Fruit fly (Drosophila melanogaster): ENCODE measurements around the gene Elo68beta.
A peak's percentile ranks its signal among the peaks of the same experiment; 100 is the strongest.

Gene Elo68beta

dm6 chr3L:11093046-11093520 lies 8.4 kb downstream of the Elo68beta start, which contains the start of gene JIL-1 (continued):
- peak; percentile 52 for TF ChIP-seq NC2β (GFP tag; optimal IDR thresholded peaks at IDR 0.05)
- no peak for TF ChIP-seq CG3065 (GFP tag; optimal IDR thresholded peaks at IDR 0.05)
- peak; percentile 55 for TF ChIP-seq zen (tag; optimal IDR thresholded peaks at IDR 0.05)
- peak; percentile 91 for TF ChIP-seq CG6791 (GFP tag; IDR thresholded peaks at IDR 0.05; ENCODE audit: partially characterized antibody)
- TF ChIP-seq NC2α (GFP tag; optimal IDR thresholded peaks at IDR 0.05) = no peak
- peak; percentile 73 for TF ChIP-seq tna (GFP tag; IDR thresholded peaks at IDR 0.05; ENCODE audit: partially characterized antibody)
- TF ChIP-seq Scr (GFP tag; IDR thresholded peaks at IDR 0.05; ENCODE audit: partially characterized antibody) = peak; percentile 88
- no peak for TF ChIP-seq MTF-1 (GFP tag; optimal IDR thresholded peaks at IDR 0.05; ENCODE audit: borderline replicate concordance)
- peak; percentile 31 for TF ChIP-seq CG13894 (tag; optimal IDR thresholded peaks at IDR 0.05)
- TF ChIP-seq CG17568 (GFP tag; optimal IDR thresholded peaks at IDR 0.05) = peak; percentile 25
- TF ChIP-seq insv (GFP tag; optimal IDR thresholded peaks at IDR 0.05) = no peak
- peak; percentile 48 for TF ChIP-seq gro (GFP tag; optimal IDR thresholded peaks at IDR 0.05)
- no peak for TF ChIP-seq CTCF (GFP tag; optimal IDR thresholded peaks at IDR 0.05)
- no peak for TF ChIP-seq Ravus (GFP tag; IDR thresholded peaks at IDR 0.05)
- TF ChIP-seq CrebB (tag; optimal IDR thresholded peaks at IDR 0.05) = no peak
- peak; percentile 72 for TF ChIP-seq NfI (GFP tag; optimal IDR thresholded peaks at IDR 0.05)
- no peak for TF ChIP-seq dm (GFP tag; optimal IDR thresholded peaks at IDR 0.05)
- TF ChIP-seq HLH3B (GFP tag; IDR thresholded peaks at IDR 0.05) = peak; percentile 35; the same call in 1 of the 2 replicates
- no peak for TF ChIP-seq bigmax (GFP tag; optimal IDR thresholded peaks at IDR 0.05)
- peak; percentile 77 for TF ChIP-seq vnd (GFP tag; IDR thresholded peaks at IDR 0.05; ENCODE audit: partially characterized antibody)
- peak; percentile 65 for TF ChIP-seq Dek (tag; optimal IDR thresholded peaks at IDR 0.05)
- peak; percentile 28 for TF ChIP-seq abd-A (tag; optimal IDR thresholded peaks at IDR 0.05)
- TF ChIP-seq fd102C (GFP tag; optimal IDR thresholded peaks at IDR 0.05) = no peak
- peak; percentile 43 for TF ChIP-seq PHDP (tag; optimal IDR thresholded peaks at IDR 0.05)
- TF ChIP-seq ara (GFP tag; IDR thresholded peaks at IDR 0.05) = peak; percentile 68; the same call in 1 of the 2 replicates
- 0 out of 2 replicates have a peak, but pooled peaks have one; percentile 31 for TF ChIP-seq CG43689 (GFP tag; IDR thresholded peaks at IDR 0.05)
- TF ChIP-seq CG42726 (GFP tag; IDR thresholded peaks at IDR 0.05; ENCODE audit: partially characterized antibody) = peak; percentile 87
- TF ChIP-seq mld (GFP tag; IDR thresholded peaks at IDR 0.05; ENCODE audit: partially characterized antibody) = peak; percentile 79
- peak; percentile 57 for TF ChIP-seq cas (GFP tag; IDR thresholded peaks at IDR 0.05)
- no peak for TF ChIP-seq gfzf (GFP tag; optimal IDR thresholded peaks at IDR 0.05)
- peak; percentile 76 for TF ChIP-seq tgo (GFP tag; IDR thresholded peaks at IDR 0.05)
- TF ChIP-seq grn (GFP tag; optimal IDR thresholded peaks at IDR 0.05) = no peak
- peak; percentile 39 for TF ChIP-seq CG15601 (tag; optimal IDR thresholded peaks at IDR 0.05)
- TF ChIP-seq Taf1 (GFP tag; IDR thresholded peaks at IDR 0.05) = peak; percentile 45; the same call in 1 of the 2 replicates
- TF ChIP-seq CG13296 (GFP tag; optimal IDR thresholded peaks at IDR 0.05) = peak; percentile 47
- peak; percentile 89 for TF ChIP-seq BEAF-32 (GFP tag; optimal IDR thresholded peaks at IDR 0.05)
- peak; percentile 1 to 59 for TF ChIP-seq Pdp1 (GFP tag; optimal IDR thresholded peaks at IDR 0.05)
- peak; percentile 66 for TF ChIP-seq grau (tag; optimal IDR thresholded peaks at IDR 0.05)
- TF ChIP-seq Hr51 (GFP tag; optimal IDR thresholded peaks at IDR 0.05) = peak; percentile 41 to 50
- TF ChIP-seq CG17359 (tag; optimal IDR thresholded peaks at IDR 0.05) = peak; percentile 62
- TF ChIP-seq ranshi (GFP tag; IDR thresholded peaks at IDR 0.05) = peak; percentile 63
- no peak for TF ChIP-seq CG10565 (GFP tag; optimal IDR thresholded peaks at IDR 0.05)
- peak; percentile 69 for TF ChIP-seq Doc3 (GFP tag; IDR thresholded peaks at IDR 0.05; ENCODE audit: partially characterized antibody)
- TF ChIP-seq unpg (GFP tag; optimal IDR thresholded peaks at IDR 0.05) = peak; percentile 30
- TF ChIP-seq CG9817 (tag; optimal IDR thresholded peaks at IDR 0.05) = peak; percentile 60
- peak; percentile 27 for TF ChIP-seq CG7556 (GFP tag; optimal IDR thresholded peaks at IDR 0.05)
- TF ChIP-seq Spps (tag; optimal IDR thresholded peaks at IDR 0.05) = no peak
- peak; percentile 13 for TF ChIP-seq sqz (GFP tag; optimal IDR thresholded peaks at IDR 0.05)
- no peak for TF ChIP-seq sens-2 (GFP tag; IDR thresholded peaks at IDR 0.05)
